Fruit fly (Drosophila melanogaster) whole organism, embryonic: ENCODE measurements around the gene CG5665.

ENCODE experiments used
- Ada2b ChIP-seq: fragments of 200-800 bp; sonication (Bioruptor generic); IDR thresholded peaks from 2 replicates; pipeline ENCODE4 v1.3.6; 2022; ENCODE audit warnings: missing biosample characterization, missing genetic modification characterization
- Atf6 ChIP-seq: fragments of 200-800 bp; sonication (Bioruptor generic); IDR thresholded peaks from 2 replicates; pipeline ENCODE4 v1.3.6; 2022; ENCODE audit warnings: missing biosample characterization, missing genetic modification characterization
- B-H1 ChIP-seq: fragments of 200-800 bp; sonication (Bioruptor generic); IDR thresholded peaks from 3 replicates; pipeline ENCODE4 v1.3.6; 2022; ENCODE audit warnings: missing biosample characterization, missing genetic modification characterization
- B-H2 ChIP-seq: fragments of 200-800 bp; sonication (Bioruptor generic); optimal IDR thresholded peaks from 2 replicates; lab custom pipeline; 2018; ENCODE audit warnings: missing biosample characterization, mild to moderate bottlenecking, missing genetic modification characterization
- CG11093 ChIP-seq: fragments of 200-800 bp; sonication (Bioruptor generic); IDR thresholded peaks from 3 replicates; pipeline ENCODE4 v1.3.6; 2022; ENCODE audit warnings: missing biosample characterization, missing genetic modification characterization
- CG12071 ChIP-seq: fragments of 200-800 bp; sonication (Bioruptor generic); optimal IDR thresholded peaks from 3 replicates; lab custom pipeline; 2018; ENCODE audit warnings: missing biosample characterization, mild to moderate bottlenecking, missing genetic modification characterization
- CG12219 ChIP-seq: fragments of 200-800 bp; sonication (Bioruptor generic); optimal IDR thresholded peaks from 3 replicates; lab custom pipeline; 2018; ENCODE audit warnings: missing biosample characterization, mild to moderate bottlenecking, missing genetic modification characterization
- CG12299 ChIP-seq: fragments of 200-800 bp; sonication (Bioruptor generic); optimal IDR thresholded peaks from 2 replicates; lab custom pipeline; 2018; ENCODE audit warnings: missing biosample characterization, mild to moderate bottlenecking, missing genetic modification characterization
- CG12942 ChIP-seq: fragments of 200-800 bp; sonication (Bioruptor generic); optimal IDR thresholded peaks from 3 replicates; lab custom pipeline; 2016; ENCODE audit warnings: missing biosample characterization, missing genetic modification characterization
- CG13296 ChIP-seq: fragments of 200-800 bp; sonication (Bioruptor generic); optimal IDR thresholded peaks from 3 replicates; lab custom pipeline; 2018; ENCODE audit warnings: missing biosample characterization, mild to moderate bottlenecking, missing genetic modification characterization
- CG1602 ChIP-seq: fragments of 200-800 bp; sonication (Bioruptor generic); optimal IDR thresholded peaks from 3 replicates; lab custom pipeline; 2016; ENCODE audit warnings: missing biosample characterization, missing genetic modification characterization
- CG18619 ChIP-seq: fragments of 200-800 bp; sonication (Bioruptor generic); optimal IDR thresholded peaks from 3 replicates; lab custom pipeline; 2017; ENCODE audit warnings: missing biosample characterization, mild to moderate bottlenecking, missing genetic modification characterization
- CG2129 ChIP-seq: fragments of 200-800 bp; sonication (Bioruptor generic); IDR thresholded peaks from 2 replicates; pipeline ENCODE4 v1.3.6; 2022; ENCODE audit warnings: missing biosample characterization, missing genetic modification characterization; ENCODE audit not compliant: partially characterized antibody
- CG32772 ChIP-seq: fragments of 200-800 bp; sonication (Bioruptor generic); IDR thresholded peaks from 2 replicates; pipeline ENCODE4 v1.3.6; 2022; ENCODE audit warnings: missing biosample characterization, missing genetic modification characterization
- CG3407 ChIP-seq: fragments of 200-800 bp; sonication (Bioruptor generic); optimal IDR thresholded peaks from 2 replicates; lab custom pipeline; 2018; ENCODE audit warnings: missing biosample characterization, mild to moderate bottlenecking, missing genetic modification characterization
- CG7357 ChIP-seq: fragments of 200-800 bp; sonication (Bioruptor generic); IDR thresholded peaks from 3 replicates; pipeline ENCODE4 v1.3.6; 2022; ENCODE audit warnings: missing biosample characterization, missing genetic modification characterization
- CG7745 ChIP-seq: fragments of 200-800 bp; sonication (Bioruptor generic); optimal IDR thresholded peaks from 2 replicates; lab custom pipeline; 2018; ENCODE audit warnings: missing biosample characterization, mild to moderate bottlenecking, missing genetic modification characterization, moderate library complexity
- CG7839 ChIP-seq: fragments of 200-800 bp; sonication (Bioruptor generic); optimal IDR thresholded peaks from 3 replicates; lab custom pipeline; 2018; ENCODE audit warnings: missing biosample characterization, mild to moderate bottlenecking, missing genetic modification characterization, moderate library complexity
- CG8089 ChIP-seq: fragments of 200-800 bp; sonication (Bioruptor generic); optimal IDR thresholded peaks from 3 replicates; lab custom pipeline; 2016; ENCODE audit warnings: missing biosample characterization, missing genetic modification characterization
- CG8359 ChIP-seq: fragments of 200-800 bp; sonication (Bioruptor generic); optimal IDR thresholded peaks from 2 replicates; lab custom pipeline; 2017; ENCODE audit warnings: missing biosample characterization, mild to moderate bottlenecking, missing genetic modification characterization, borderline replicate concordance
- CG8765 ChIP-seq: fragments of 200-800 bp; sonication (Bioruptor generic); IDR thresholded peaks from 2 replicates; pipeline ENCODE4 v1.3.6; 2022; ENCODE audit warnings: missing biosample characterization, missing genetic modification characterization
- Dbx ChIP-seq: fragments of 200-800 bp; sonication (Bioruptor generic); IDR thresholded peaks from 3 replicates; pipeline ENCODE4 v1.3.6; 2022; ENCODE audit warnings: missing biosample characterization, missing genetic modification characterization
- Dip3 ChIP-seq: fragments of 200-800 bp; sonication (Bioruptor generic); optimal IDR thresholded peaks from 3 replicates; lab custom pipeline; 2016; ENCODE audit warnings: missing biosample characterization, missing genetic modification characterization
- Doc3 ChIP-seq: fragments of 200-800 bp; sonication (Bioruptor generic); IDR thresholded peaks from 3 replicates; pipeline ENCODE4 v1.3.6; 2022; ENCODE audit warnings: missing biosample characterization, missing genetic modification characterization; ENCODE audit not compliant: partially characterized antibody
- Dref ChIP-seq: fragments of 200-800 bp; sonication (Bioruptor generic); IDR thresholded peaks from 2 replicates; pipeline ENCODE4 v1.3.6; 2022; ENCODE audit warnings: missing biosample characterization, missing genetic modification characterization
- HLH4C ChIP-seq: fragments of 200-800 bp; sonication (Bioruptor generic); IDR thresholded peaks from 3 replicates; pipeline ENCODE4 v1.3.6; 2022; ENCODE audit warnings: missing biosample characterization, missing genetic modification characterization; ENCODE audit not compliant: partially characterized antibody
- Lim3 ChIP-seq: fragments of 200-800 bp; sonication (Bioruptor generic); IDR thresholded peaks from 2 replicates; pipeline ENCODE4 v1.3.6; 2022; ENCODE audit warnings: missing biosample characterization, missing genetic modification characterization
- Mad ChIP-seq: fragments of 200-800 bp; sonication (Bioruptor generic); optimal IDR thresholded peaks from 2 replicates; lab custom pipeline; 2016; ENCODE audit warnings: missing biosample characterization, missing genetic modification characterization
- NC2α ChIP-seq: fragments of 200-800 bp; sonication (Bioruptor generic); optimal IDR thresholded peaks from 2 replicates; lab custom pipeline; 2016; ENCODE audit warnings: missing biosample characterization, missing genetic modification characterization
- Nf-YB ChIP-seq: fragments of 200-800 bp; sonication (Bioruptor generic); optimal IDR thresholded peaks from 3 replicates; lab custom pipeline; 2019; ENCODE audit warnings: missing biosample characterization, mild to moderate bottlenecking, missing genetic modification characterization, moderate library complexity
- Side ChIP-seq: fragments of 200-800 bp; sonication (Bioruptor generic); optimal IDR thresholded peaks from 2 replicates; lab custom pipeline; 2016; ENCODE audit warnings: missing biosample characterization, missing genetic modification characterization
- Sox100B ChIP-seq: fragments of 200-800 bp; sonication (Bioruptor generic); optimal IDR thresholded peaks from 3 replicates; lab custom pipeline; 2018; ENCODE audit warnings: missing biosample characterization, mild to moderate bottlenecking, missing genetic modification characterization
- Sry-δ ChIP-seq: fragments of 200-800 bp; sonication (Bioruptor generic); optimal IDR thresholded peaks from 2 replicates; lab custom pipeline; 2016; ENCODE audit warnings: missing biosample characterization, missing genetic modification characterization
- YL-1 ChIP-seq: fragments of 200-800 bp; sonication (Bioruptor generic); optimal IDR thresholded peaks from 3 replicates; lab custom pipeline; 2017; ENCODE audit warnings: missing biosample characterization, mild to moderate bottlenecking, missing genetic modification characterization
- amos ChIP-seq: fragments of 200-800 bp; sonication (Bioruptor generic); IDR thresholded peaks from 2 replicates; pipeline ENCODE4 v1.3.6; 2022; ENCODE audit warnings: missing biosample characterization, missing genetic modification characterization; ENCODE audit not compliant: partially characterized antibody
- ara ChIP-seq: fragments of 200-800 bp; sonication (Bioruptor generic); IDR thresholded peaks from 2 replicates; pipeline ENCODE4 v1.3.6; 2022; ENCODE audit warnings: missing biosample characterization, missing genetic modification characterization
- chm ChIP-seq: fragments of 200-800 bp; sonication (Bioruptor generic); IDR thresholded peaks from 2 replicates; pipeline ENCODE4 v1.3.6; 2022; ENCODE audit warnings: missing biosample characterization, missing genetic modification characterization
- ci ChIP-seq: fragments of 200-800 bp; sonication (Bioruptor generic); IDR thresholded peaks from 3 replicates; pipeline ENCODE4 v1.3.6; 2022; ENCODE audit warnings: missing biosample characterization, missing genetic modification characterization
- danr ChIP-seq: fragments of 200-800 bp; sonication (Bioruptor generic); IDR thresholded peaks from 2 replicates; pipeline ENCODE4 v1.3.6; 2022; ENCODE audit warnings: missing biosample characterization, missing genetic modification characterization
- fd96Cb ChIP-seq: fragments of 200-800 bp; sonication (Bioruptor generic); optimal IDR thresholded peaks from 2 replicates; lab custom pipeline; 2018; ENCODE audit warnings: missing biosample characterization, mild to moderate bottlenecking, missing genetic modification characterization, moderate library complexity
- ftz-f1 ChIP-seq: fragments of 200-800 bp; sonication (Bioruptor generic); optimal IDR thresholded peaks from 2 replicates; lab custom pipeline; 2016; ENCODE audit warnings: missing biosample characterization, missing genetic modification characterization
- gt ChIP-seq: fragments of 200-800 bp; sonication (Bioruptor generic); IDR thresholded peaks from 2 replicates; pipeline ENCODE4 v1.3.6; 2022; ENCODE audit warnings: missing biosample characterization, missing genetic modification characterization
- knrl ChIP-seq: fragments of 200-800 bp; sonication (Bioruptor generic); IDR thresholded peaks from 3 replicates; pipeline ENCODE4 v1.3.6; 2022; ENCODE audit warnings: missing biosample characterization, missing genetic modification characterization; ENCODE audit not compliant: partially characterized antibody
- lilli ChIP-seq: fragments of 200-800 bp; sonication (Bioruptor generic); optimal IDR thresholded peaks from 3 replicates; lab custom pipeline; 2016; ENCODE audit warnings: missing biosample characterization, missing genetic modification characterization
- nmo ChIP-seq: fragments of 200-800 bp; sonication (Bioruptor generic); optimal IDR thresholded peaks from 2 replicates; lab custom pipeline; 2018; ENCODE audit warnings: missing biosample characterization, mild to moderate bottlenecking, missing genetic modification characterization, moderate library complexity
- onecut ChIP-seq: fragments of 200-800 bp; sonication (Bioruptor generic); IDR thresholded peaks from 2 replicates; pipeline ENCODE4 v1.3.6; 2022; ENCODE audit warnings: missing biosample characterization, missing genetic modification characterization
- slbo ChIP-seq: fragments of 200-800 bp; sonication (Bioruptor generic); IDR thresholded peaks from 2 replicates; pipeline ENCODE4 v1.3.6; 2022; ENCODE audit warnings: missing biosample characterization, missing genetic modification characterization
- slou ChIP-seq: fragments of 200-800 bp; sonication (Bioruptor generic); optimal IDR thresholded peaks from 3 replicates; lab custom pipeline; 2016; ENCODE audit warnings: missing biosample characterization, missing genetic modification characterization
- tap ChIP-seq: fragments of 200-800 bp; optimal IDR thresholded peaks from 3 replicates; lab custom pipeline; 2019; ENCODE audit warnings: missing biosample characterization, mild to moderate bottlenecking, missing genetic modification characterization, moderate library complexity
- trem ChIP-seq: fragments of 200-800 bp; optimal IDR thresholded peaks from 3 replicates; lab custom pipeline; 2019; ENCODE audit warnings: missing biosample characterization, mild to moderate bottlenecking, missing genetic modification characterization, moderate library complexity
- trh ChIP-seq: fragments of 200-800 bp; sonication (Bioruptor generic); optimal IDR thresholded peaks from 2 replicates; lab custom pipeline; 2016; ENCODE audit warnings: missing biosample characterization, missing genetic modification characterization
- wor ChIP-seq: fragments of 200-800 bp; sonication (Bioruptor generic); IDR thresholded peaks from 2 replicates; pipeline ENCODE4 v1.3.6; 2022; ENCODE audit warnings: missing biosample characterization, missing genetic modification characterization
- z ChIP-seq: fragments of 200-800 bp; sonication (Bioruptor generic); IDR thresholded peaks from 3 replicates; pipeline ENCODE4 v1.3.6; 2022; ENCODE audit warnings: missing biosample characterization, missing genetic modification characterization

The CG5665 gene

dm6 chr3L:20361389-20361788 lies 3.1 kb downstream of the CG5665 start, which contains the start of gene Prim2 (continued):
- TF ChIP-seq chm (GFP tag; lab: Robert Waterston, UW) (no peak), CG12942 (GFP tag; lab: Kevin White, UChicago) (no peak), Dip3 (GFP tag; lab: Kevin White, UChicago) (no peak), B-H1 (GFP tag; lab: Robert Waterston, UW) (no peak), CG1602 (no peak), slbo (no peak), CG12299 (no peak), lilli (GFP tag; lab: Kevin White, UChicago) (no peak), YL-1 (no peak), HLH4C (GFP tag; lab: Robert Waterston, UW) (peak; percentile 44; the same call in 1 of the 3 replicates), fd96Cb (tag; lab: Kevin White, UChicago) (no peak), CG7745 (tag; lab: Kevin White, UChicago) (no peak), Dref (GFP tag; lab: Robert Waterston, UW) (peak; percentile 75), wor (no peak), B-H2 (GFP tag; lab: Kevin White, UChicago) (no peak), gt (GFP tag; lab: Robert Waterston, UW) (no peak), CG3407 (GFP tag; lab: Kevin White, UChicago) (no peak), Doc3 (GFP tag; lab: Robert Waterston, UW) (peak; percentile 40; the same call in 1 of the 3 replicates), knrl (peak; percentile 65; the same call in 2 of the 3 replicates), Sox100B (GFP tag; lab: Kevin White, UChicago) (no peak), CG12071 (no peak), CG13296 (GFP tag; lab: Kevin White, UChicago) (no peak), z (no peak), onecut (GFP tag; lab: Robert Waterston, UW) (no peak), CG8089 (GFP tag; lab: Kevin White, UChicago) (no peak), Atf6 (no peak), ara (GFP tag; lab: Robert Waterston, UW) (no peak), CG8359 (no peak), nmo (GFP tag; lab: Kevin White, UChicago) (no peak), amos (GFP tag; lab: Robert Waterston, UW) (peak; percentile 69), trem (tag; lab: Kevin White, UChicago) (peak; percentile 81), Sry-δ (GFP tag; lab: Kevin White, UChicago) (peak; percentile 88), CG32772 (GFP tag; lab: Robert Waterston, UW) (no peak), NC2α (GFP tag; lab: Kevin White, UChicago) (no peak), CG2129 (GFP tag; lab: Robert Waterston, UW) (no peak), danr (GFP tag; lab: Robert Waterston, UW) (no peak), ci (GFP tag; lab: Robert Waterston, UW) (no peak), CG12219 (no peak), tap (no peak), slou (GFP tag; lab: Kevin White, UChicago) (no peak), Side (GFP tag; lab: Kevin White, UChicago) (no peak), CG11093 (GFP tag; lab: Robert Waterston, UW) (no peak), Mad (GFP tag; lab: Kevin White, UChicago) (no peak), Lim3 (no peak), CG8765 (GFP tag; lab: Robert Waterston, UW) (no peak), CG7839 (no peak), trh (GFP tag; lab: Kevin White, UChicago) (no peak), ftz-f1 (GFP tag; lab: Kevin White, UChicago) (no peak), Ada2b (no peak), Dbx (GFP tag; lab: Robert Waterston, UW) (no peak), CG18619 (GFP tag; lab: Kevin White, UChicago) (no peak), Nf-YB (no peak), CG7357 (GFP tag; lab: Robert Waterston, UW) (no peak)
